Fruit fly (Drosophila melanogaster): ENCODE results near the gene Pcyt2.

DNA sequence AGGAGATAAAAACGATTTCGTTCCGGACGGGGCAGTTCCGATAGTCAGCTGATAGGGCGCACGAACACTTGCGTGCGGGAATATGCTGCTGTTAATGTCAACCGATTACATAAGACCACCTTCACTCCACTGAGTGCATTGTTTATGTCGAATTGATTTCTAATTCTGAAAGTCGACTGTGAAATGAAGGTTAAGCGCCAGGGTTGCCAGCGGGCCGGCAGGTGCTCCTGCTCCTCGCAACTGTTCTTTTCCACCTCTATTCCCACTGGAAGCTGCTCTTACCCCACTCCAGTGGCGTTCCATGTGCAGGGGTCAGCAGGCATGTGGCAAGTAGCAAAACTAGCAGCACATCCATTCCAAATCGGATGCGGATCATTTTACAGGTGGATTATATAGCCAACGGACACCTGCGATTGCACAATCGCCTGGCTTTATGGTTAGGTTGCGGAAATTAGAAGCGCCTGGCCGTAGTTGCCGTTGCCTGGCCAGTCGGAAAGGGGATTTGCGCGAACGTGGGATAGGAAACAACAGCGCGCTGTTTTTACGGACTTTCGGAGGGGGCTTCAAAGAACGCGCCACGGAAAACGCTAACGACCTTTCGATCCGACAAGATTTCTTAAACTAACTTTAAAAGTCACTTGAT lies 36.5 kb upstream of the Pcyt2 start, which contains the start of gene cue:
- TF ChIP-seq psq (optimal IDR thresholded peaks at IDR 0.05) (no peak), pan (optimal IDR thresholded peaks at IDR 0.05) (no peak), EcR (GFP tag; optimal IDR thresholded peaks at IDR 0.05) (no peak)

All from whole organism.